Worm (Caenorhabditis elegans): Measurements from ENCODE around the gene C44C10.11.

- TF ChIP-seq Y67H2A.10 (GFP tag; conservative IDR thresholded peaks at IDR 0.05) (no peak), ZK185.1 (tag; optimal IDR thresholded peaks at IDR 0.05; ENCODE audit: poor library complexity, severe bottlenecking) (no peak), fkh-3 (tag; optimal IDR thresholded peaks at IDR 0.05) (no peak), hmg-1.2 (GFP tag; IDR thresholded peaks at IDR 0.05) (no peak), lin-40 (tag; optimal IDR thresholded peaks at IDR 0.05) (no peak), unc-62 (GFP tag; optimal IDR thresholded peaks at IDR 0.05) (no peak)
Observed at ce11 chrX:11702236-11702635, 7.9 kb downstream of the C44C10.11 start, which contains the start of gene C44C10.3.

Data from whole organism, young adult.